Worm (Caenorhabditis elegans): ENCODE data around the gene nhr-17.

DNA sequence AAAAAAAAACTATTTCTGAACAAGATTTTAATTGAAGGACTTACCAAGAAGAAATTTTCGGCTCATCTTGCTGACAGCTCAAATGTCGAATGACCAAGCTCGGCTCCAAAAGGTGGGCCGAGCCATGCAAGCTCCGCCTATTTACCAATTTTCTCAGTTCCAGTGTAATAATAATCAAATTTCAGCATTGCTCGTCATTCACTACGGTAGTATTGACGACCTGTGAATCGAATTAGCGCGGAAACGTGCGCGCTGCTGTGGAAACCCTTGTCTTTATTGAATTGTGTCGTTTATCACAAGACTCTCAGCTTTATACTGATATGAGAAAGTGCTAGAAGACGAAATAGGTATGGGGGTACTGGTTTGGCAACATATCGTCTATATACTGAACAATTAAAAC lies 4.1 kb downstream of the nhr-17 start, which contains the start of gene nlp-76:
- TF ChIP-seq ceh-13 (GFP tag; optimal IDR thresholded peaks at IDR 0.05) (no peak), ama-1 (optimal IDR thresholded peaks at IDR 0.05) (no peak), F13C5.2 (tag; optimal IDR thresholded peaks at IDR 0.05) (no peak), tra-4 (tag; optimal IDR thresholded peaks at IDR 0.05) (no peak), flt-1 (GFP tag; IDR thresholded peaks at IDR 0.05) (no peak), hmbx-1 (tag; optimal IDR thresholded peaks at IDR 0.05) (no peak), B0310.2 (tag; optimal IDR thresholded peaks at IDR 0.05) (no peak), aly-1 (tag; optimal IDR thresholded peaks at IDR 0.05) (no peak), tbx-11 (GFP tag; IDR thresholded peaks at IDR 0.05) (no peak), hnd-1 (tag; optimal IDR thresholded peaks at IDR 0.05) (no peak), ets-7 (tag; optimal IDR thresholded peaks at IDR 0.05) (no peak), tbx-37 (GFP tag; conservative IDR thresholded peaks at IDR 0.05) (no peak)

Data from whole organism, early embryonic.